Worm (Caenorhabditis elegans): Measurements from ENCODE around the gene cyp-35D1.

- TF ChIP-seq lsy-2 (tag; optimal IDR thresholded peaks at IDR 0.05) (no peak), lin-39 (tag; optimal IDR thresholded peaks at IDR 0.05) (no peak), nhr-77 (tag; optimal IDR thresholded peaks at IDR 0.05) (no peak), snpc-4 (tag; optimal IDR thresholded peaks at IDR 0.05) (no peak), nhr-25 (tag; optimal IDR thresholded peaks at IDR 0.05) (no peak), skn-1 (tag; optimal IDR thresholded peaks at IDR 0.05) (no peak), sma-3 (GFP tag; optimal IDR thresholded peaks at IDR 0.05) (no peak), unc-62 (GFP tag; optimal IDR thresholded peaks at IDR 0.05) (no peak)
Observed at ce11 chrV:16023559-16023958, 45.5 kb upstream of the cyp-35D1 start.
